Fruit fly (Drosophila melanogaster) whole organism, adult: ENCODE measurements around the gene Psf1.

Experiments
- CG14711 ChIP-seq: fragments of 200-800 bp; sonication (Bioruptor generic); optimal IDR thresholded peaks from 2 replicates; lab custom pipeline; 2018; ENCODE audit warnings: missing biosample characterization, mild to moderate bottlenecking, missing genetic modification characterization, moderate library complexity
- CG1620 ChIP-seq: fragments of 200-800 bp; sonication (Bioruptor generic); optimal IDR thresholded peaks from 2 replicates; lab custom pipeline; 2016; ENCODE audit warnings: missing biosample characterization, missing genetic modification characterization
- CG33017 ChIP-seq: fragments of 200-800 bp; sonication (Bioruptor generic); optimal IDR thresholded peaks from 2 replicates; lab custom pipeline; 2018; ENCODE audit warnings: missing biosample characterization, mild to moderate bottlenecking, missing genetic modification characterization, moderate library complexity
- CG5204 ChIP-seq: fragments of 200-800 bp; sonication (Bioruptor generic); optimal IDR thresholded peaks from 2 replicates; lab custom pipeline; 2016; ENCODE audit warnings: missing biosample characterization, missing genetic modification characterization
- CG7101 ChIP-seq: fragments of 200-800 bp; sonication (Bioruptor generic); optimal IDR thresholded peaks from 2 replicates; lab custom pipeline; 2018; ENCODE audit warnings: missing biosample characterization, mild to moderate bottlenecking, missing genetic modification characterization, moderate library complexity
- cic ChIP-seq: fragments of 200-800 bp; sonication (Bioruptor generic); optimal IDR thresholded peaks from 2 replicates; lab custom pipeline; 2017; ENCODE audit warnings: missing biosample characterization, mild to moderate bottlenecking, missing genetic modification characterization, moderate library complexity
- pad ChIP-seq: fragments of 200-800 bp; sonication (Bioruptor generic); optimal IDR thresholded peaks from 3 replicates; lab custom pipeline; 2017; ENCODE audit warnings: missing biosample characterization, missing genetic modification characterization, mild to moderate bottlenecking, moderate library complexity, missing genetic modification reagents

DNA sequence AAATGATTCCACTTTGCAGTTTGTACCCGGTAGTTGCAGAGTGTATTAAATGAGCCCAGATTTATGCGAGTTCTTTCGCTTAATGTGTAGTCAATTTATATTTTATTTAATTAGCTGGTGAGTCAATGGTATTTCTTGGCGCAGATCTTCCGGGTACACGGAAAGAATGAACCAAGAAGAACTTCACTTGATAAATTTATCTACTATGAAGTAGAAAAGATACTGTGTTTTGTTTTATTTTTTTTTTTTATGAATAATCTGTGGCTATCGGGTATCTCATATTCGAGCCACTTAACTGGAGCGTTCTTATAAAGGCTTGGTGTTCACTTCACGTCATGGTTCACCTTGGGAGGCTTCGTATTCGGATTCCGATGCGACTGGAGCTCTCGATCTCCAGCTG is 17.5 kb upstream of the Psf1 start:
- TF ChIP-seq CG1620 (GFP tag; lab: Kevin White, UChicago) (no peak), CG33017 (no peak), cic (GFP tag; lab: Kevin White, UChicago) (no peak), CG7101 (no peak), pad (no peak), CG14711 (tag; lab: Kevin White, UChicago) (no peak), CG5204 (GFP tag; lab: Kevin White, UChicago) (no peak)
